Worm (Caenorhabditis elegans) whole organism, late embryonic: ENCODE measurements around the gene gst-3.

Source experiments
- F13H6.1 ChIP-seq: sonication (generic microtip); optimal IDR thresholded peaks from 2 replicates; lab custom pipeline; 2016; ENCODE audit warnings: missing genetic modification characterization, missing compliant biosample characterization
- Y22D7AL.16 ChIP-seq: sonication (generic microtip); optimal IDR thresholded peaks from 2 replicates; lab custom pipeline; 2016; ENCODE audit warnings: missing genetic modification characterization, missing compliant biosample characterization
- ahr-1 ChIP-seq: sonication (generic microtip); optimal IDR thresholded peaks from 2 replicates; lab custom pipeline; 2016; ENCODE audit warnings: missing genetic modification characterization, missing compliant biosample characterization
- ama-1 ChIP-seq: fragments of 150-350 bp; optimal IDR thresholded peaks from 2 replicates; lab custom pipeline; 2014
- ceh-14 ChIP-seq: sonication (generic microtip); optimal IDR thresholded peaks from 2 replicates; lab custom pipeline; 2016; ENCODE audit warnings: missing genotype, missing genetic modification characterization, missing compliant biosample characterization
- ceh-18 ChIP-seq: sonication (generic microtip); optimal IDR thresholded peaks from 2 replicates; lab custom pipeline; 2016; ENCODE audit warnings: missing genetic modification characterization, missing compliant biosample characterization
- ceh-2 ChIP-seq: sonication (generic microtip); optimal IDR thresholded peaks from 2 replicates; lab custom pipeline; 2016; ENCODE audit warnings: missing genotype, missing genetic modification characterization, missing compliant biosample characterization
- ceh-22 ChIP-seq: sonication (generic microtip); optimal IDR thresholded peaks from 2 replicates; lab custom pipeline; 2017; ENCODE audit warnings: missing biosample characterization, missing genetic modification characterization
- ceh-24 ChIP-seq: sonication (generic microtip); optimal IDR thresholded peaks from 2 replicates; lab custom pipeline; 2016; ENCODE audit warnings: mild to moderate bottlenecking, missing genetic modification characterization, missing compliant biosample characterization
- ceh-30 ChIP-seq: fragments of 150-350 bp; optimal IDR thresholded peaks from 2 replicates; lab custom pipeline; 2014; ENCODE audit warnings: missing biosample characterization, missing genetic modification characterization
- ceh-31 ChIP-seq: sonication (generic microtip); optimal IDR thresholded peaks from 2 replicates; lab custom pipeline; 2016; ENCODE audit warnings: missing genetic modification characterization, missing compliant biosample characterization
- che-1 ChIP-seq: sonication (generic microtip); optimal IDR thresholded peaks from 2 replicates; lab custom pipeline; 2016; ENCODE audit warnings: mild to moderate bottlenecking, missing genetic modification characterization, missing compliant biosample characterization
- elt-4 ChIP-seq: sonication (generic microtip); optimal IDR thresholded peaks from 2 replicates; lab custom pipeline; 2016; ENCODE audit warnings: missing genetic modification characterization, missing compliant biosample characterization
- ets-4 ChIP-seq: sonication (generic microtip); optimal IDR thresholded peaks from 2 replicates; lab custom pipeline; 2016; ENCODE audit warnings: missing genetic modification characterization, missing compliant biosample characterization
- fax-1 ChIP-seq: sonication (generic microtip); optimal IDR thresholded peaks from 2 replicates; lab custom pipeline; 2016; ENCODE audit warnings: missing genotype, missing genetic modification characterization, missing compliant biosample characterization
- gmeb-2 ChIP-seq: sonication (generic microtip); optimal IDR thresholded peaks from 2 replicates; lab custom pipeline; 2016; ENCODE audit warnings: missing genetic modification characterization, inconsistent platforms, missing compliant biosample characterization
- hlh-15 ChIP-seq: sonication (generic microtip); optimal IDR thresholded peaks from 2 replicates; lab custom pipeline; 2016; ENCODE audit warnings: missing genetic modification characterization, missing compliant biosample characterization
- hlh-30 ChIP-seq: sonication (generic microtip); optimal IDR thresholded peaks from 2 replicates; lab custom pipeline; 2017; ENCODE audit warnings: antibody characterized with exemption, missing genetic modification characterization, missing compliant biosample characterization; ENCODE audit not compliant: insufficient read depth
- hlh-8 ChIP-seq: sonication (generic microtip); optimal IDR thresholded peaks from 2 replicates; lab custom pipeline; 2016; ENCODE audit warnings: missing genotype, missing genetic modification characterization, missing compliant biosample characterization
- lin-11 ChIP-seq: fragments of 200-800 bp; sonication (Bioruptor generic); optimal IDR thresholded peaks from 2 replicates; lab custom pipeline; 2018; ENCODE audit warnings: mild to moderate bottlenecking, missing genetic modification characterization, missing compliant biosample characterization
- madf-2 ChIP-seq: sonication (generic microtip); optimal IDR thresholded peaks from 2 replicates; lab custom pipeline; 2017; ENCODE audit warnings: missing genetic modification characterization, missing compliant biosample characterization
- nhr-11 ChIP-seq: fragments of 150-350 bp; optimal IDR thresholded peaks from 2 replicates; lab custom pipeline; 2014; ENCODE audit warnings: missing biosample characterization, missing genetic modification characterization
- nhr-232 ChIP-seq: sonication (generic microtip); optimal IDR thresholded peaks from 2 replicates; lab custom pipeline; 2016; ENCODE audit warnings: missing genetic modification characterization, missing compliant biosample characterization
- npax-4 ChIP-seq: sonication (generic microtip); optimal IDR thresholded peaks from 2 replicates; lab custom pipeline; 2016; ENCODE audit warnings: missing genetic modification characterization, missing compliant biosample characterization
- odd-2 ChIP-seq: sonication (generic microtip); optimal IDR thresholded peaks from 2 replicates; lab custom pipeline; 2017; ENCODE audit warnings: antibody characterized with exemption, mild to moderate bottlenecking, missing genetic modification characterization, missing compliant biosample characterization
- pax-1 ChIP-seq: fragments of 150-350 bp; optimal IDR thresholded peaks from 2 replicates; lab custom pipeline; 2014; ENCODE audit warnings: missing biosample characterization, missing genetic modification characterization
- pha-2 ChIP-seq: sonication (generic microtip); optimal IDR thresholded peaks from 2 replicates; lab custom pipeline; 2017; ENCODE audit warnings: mild to moderate bottlenecking, missing genetic modification characterization, missing compliant biosample characterization
- pha-4 ChIP-seq: fragments of 150-350 bp; optimal IDR thresholded peaks from 2 replicates; lab custom pipeline; 2018; ENCODE audit warnings: missing biosample characterization, missing genetic modification reagents, missing genetic modification characterization
- pqm-1 ChIP-seq: sonication (generic microtip); optimal IDR thresholded peaks from 2 replicates; lab custom pipeline; 2016; ENCODE audit warnings: missing genetic modification characterization, missing compliant biosample characterization
- pros-1 ChIP-seq: fragments of 150-350 bp; optimal IDR thresholded peaks from 2 replicates; lab custom pipeline; 2014; ENCODE audit warnings: missing biosample characterization, missing genetic modification reagents, missing genetic modification characterization
- ref-2 ChIP-seq: sonication (generic microtip); optimal IDR thresholded peaks from 2 replicates; lab custom pipeline; 2016; ENCODE audit warnings: missing genetic modification characterization, missing compliant biosample characterization
- sox-4 ChIP-seq: sonication (generic microtip); optimal IDR thresholded peaks from 2 replicates; lab custom pipeline; 2017; ENCODE audit warnings: mild to moderate bottlenecking, missing genetic modification characterization, inconsistent platforms, missing compliant biosample characterization
- tbx-2 ChIP-seq: sonication (generic microtip); optimal IDR thresholded peaks from 2 replicates; lab custom pipeline; 2016; ENCODE audit warnings: missing genetic modification characterization, missing compliant biosample characterization
- tbx-7 ChIP-seq: sonication (generic microtip); optimal IDR thresholded peaks from 2 replicates; lab custom pipeline; 2016; ENCODE audit warnings: missing genotype, missing genetic modification characterization, missing compliant biosample characterization
- ttx-3 ChIP-seq: sonication (generic microtip); optimal IDR thresholded peaks from 2 replicates; lab custom pipeline; 2016; ENCODE audit warnings: missing genetic modification reagents, missing genetic modification characterization, missing compliant biosample characterization
- unc-42 ChIP-seq: sonication (generic microtip); optimal IDR thresholded peaks from 2 replicates; lab custom pipeline; 2016; ENCODE audit warnings: missing genotype, missing genetic modification characterization, missing compliant biosample characterization
- unc-55 ChIP-seq: sonication (generic microtip); optimal IDR thresholded peaks from 2 replicates; lab custom pipeline; 2017; ENCODE audit warnings: missing biosample characterization, missing genetic modification reagents, missing genetic modification characterization
- unc-86 ChIP-seq: sonication (generic microtip); optimal IDR thresholded peaks from 2 replicates; lab custom pipeline; 2016; ENCODE audit warnings: missing genetic modification characterization, missing compliant biosample characterization

The gst-3 gene

ce11 chrIV:10122205-10122604 is 17.8 kb downstream of the gst-3 start, which contains the start of gene irld-21:
TSS of gene irld-21 (minus strand) at chrIV:10122305.
- TF ChIP-seq pha-2 (no peak), ceh-24 (tag; lab: Kevin White, UChicago) (no peak), elt-4 (no peak), ttx-3 (tag; lab: Kevin White, UChicago) (no peak), che-1 (no peak), pros-1 (tag; lab: Kevin White, UChicago) (no peak), tbx-7 (no peak), hlh-8 (no peak), ahr-1 (no peak), ceh-18 (tag; lab: Kevin White, UChicago) (no peak), ceh-14 (tag; lab: Kevin White, UChicago) (no peak), pax-1 (tag; lab: Kevin White, UChicago) (no peak), ceh-2 (no peak), hlh-15 (tag; lab: Kevin White, UChicago) (no peak), unc-55 (GFP tag; lab: Kevin White, UChicago) (no peak), fax-1 (tag; lab: Kevin White, UChicago) (no peak), gmeb-2 (no peak)

- TF ChIP-seq unc-42 (tag; lab: Kevin White, UChicago) (no peak), ceh-30 (tag; lab: Kevin White, UChicago) (no peak), hlh-8 (no peak), ceh-22 (tag; lab: Kevin White, UChicago) (no peak), pha-2 (no peak), ceh-24 (tag; lab: Kevin White, UChicago) (no peak), npax-4 (tag; lab: Kevin White, UChicago) (no peak), unc-86 (tag; lab: Kevin White, UChicago) (no peak)
Measured at ce11 chrIV:10116765-10117164, 23.3 kb downstream of the gst-3 start.

ce11 chrIV:10115142-10115541 is 24.9 kb downstream of the gst-3 start, which contains the start of gene C04G2.10:
TSS of gene C04G2.10 (plus strand) at chrIV:10115442.
- no peak for TF ChIP-seq ref-2 (tag; lab: Kevin White, UChicago)

- no peak for TF ChIP-seq pros-1 (tag; lab: Kevin White, UChicago)
- TF ChIP-seq ets-4 (tag; lab: Kevin White, UChicago): no peak
- no peak for TF ChIP-seq tbx-2 (tag; lab: Kevin White, UChicago)
- no peak for TF ChIP-seq madf-2 (tag; lab: Kevin White, UChicago)
- TF ChIP-seq nhr-11 (tag; lab: Kevin White, UChicago): no peak
- no peak for TF ChIP-seq fax-1 (tag; lab: Kevin White, UChicago)
- no peak for TF ChIP-seq ceh-31 (tag; lab: Kevin White, UChicago)
- no peak for TF ChIP-seq F13H6.1 (tag; lab: Kevin White, UChicago)
- no peak for TF ChIP-seq ceh-22 (tag; lab: Kevin White, UChicago)
- TF ChIP-seq Y22D7AL.16 (tag; lab: Kevin White, UChicago): no peak
- no peak for TF ChIP-seq che-1
- TF ChIP-seq ama-1 (lab: Kevin White, UChicago): no peak
- TF ChIP-seq sox-4: no peak
- TF ChIP-seq odd-2 (tag; lab: Kevin White, UChicago): no peak
Measured at ce11 chrIV:10112570-10112969, 27.5 kb downstream of the gst-3 start, which contains the start of gene nsph-3.2. TSS of gene nsph-3.2 (plus strand) at chrIV:10112870.

DNA sequence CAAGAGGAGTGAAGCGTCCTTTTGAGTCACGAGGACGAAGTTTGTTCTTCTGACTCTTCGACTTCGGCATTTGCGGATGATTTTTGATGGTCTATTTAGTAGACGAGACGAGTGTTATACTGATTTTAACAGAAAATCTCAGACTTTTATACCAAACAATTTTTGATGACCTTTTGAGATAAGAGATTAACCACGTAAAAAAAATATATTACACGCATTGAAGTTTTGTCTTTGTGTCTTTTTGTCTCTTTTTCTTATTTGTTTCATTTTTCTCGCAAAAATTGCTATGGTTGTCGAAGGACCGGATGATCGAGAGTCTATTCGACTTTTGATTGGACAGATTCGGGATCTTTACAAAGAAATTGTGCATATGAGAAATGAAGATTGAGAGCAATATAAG is 28.6 kb downstream of the gst-3 start, which contains the start of gene spch-1:
TSS of gene spch-1 (minus strand) at position 101 of the 400 bp plus-strand sequence.
- TF ChIP-seq unc-55 (GFP tag; lab: Kevin White, UChicago): no peak
- no peak for TF ChIP-seq npax-4 (tag; lab: Kevin White, UChicago)
- no peak for TF ChIP-seq lin-11
- no peak for TF ChIP-seq pqm-1 (tag; lab: Kevin White, UChicago)
- TF ChIP-seq Y22D7AL.16 (tag; lab: Kevin White, UChicago): no peak
- no peak for TF ChIP-seq tbx-7
- TF ChIP-seq pha-4 (tag; lab: Kevin White, UChicago): no peak
- no peak for TF ChIP-seq elt-4
- TF ChIP-seq hlh-8: no peak
- no peak for TF ChIP-seq nhr-232 (tag; lab: Kevin White, UChicago)
- TF ChIP-seq ceh-22 (tag; lab: Kevin White, UChicago): no peak
- TF ChIP-seq hlh-30: no peak
